Fruit fly (Drosophila melanogaster) whole organism, embryonic: ENCODE data around the gene STUB1.

ENCODE experiments used
- Bgb ChIP-seq: fragments of 200-800 bp; sonication (Bioruptor generic); IDR thresholded peaks from 2 replicates; pipeline ENCODE4 v1.3.6; 2022; ENCODE audit warnings: missing biosample characterization, missing genetic modification characterization; ENCODE audit not compliant: partially characterized antibody
- CG10147 ChIP-seq: fragments of 200-800 bp; sonication (Bioruptor generic); optimal IDR thresholded peaks from 2 replicates; lab custom pipeline; 2019; ENCODE audit warnings: missing biosample characterization, mild to moderate bottlenecking, missing genetic modification characterization, moderate library complexity
- CG11093 ChIP-seq: fragments of 200-800 bp; sonication (Bioruptor generic); IDR thresholded peaks from 3 replicates; pipeline ENCODE4 v1.3.6; 2022; ENCODE audit warnings: missing biosample characterization, missing genetic modification characterization
- CG13123 ChIP-seq: fragments of 200-800 bp; sonication (Bioruptor generic); optimal IDR thresholded peaks from 2 replicates; lab custom pipeline; 2016; ENCODE audit warnings: missing biosample characterization, missing genetic modification characterization
- CG13287 ChIP-seq: fragments of 200-800 bp; sonication (Bioruptor generic); IDR thresholded peaks from 2 replicates; pipeline ENCODE4 v1.3.6; 2022; ENCODE audit warnings: missing biosample characterization, missing genetic modification characterization; ENCODE audit not compliant: partially characterized antibody
- CG15479 ChIP-seq: fragments of 200-800 bp; sonication (Bioruptor generic); optimal IDR thresholded peaks from 3 replicates; lab custom pipeline; 2019; ENCODE audit warnings: missing biosample characterization, mild to moderate bottlenecking, missing genetic modification characterization, moderate library complexity
- CG15514 ChIP-seq: fragments of 200-800 bp; sonication (Bioruptor generic); optimal IDR thresholded peaks from 3 replicates; lab custom pipeline; 2017; ENCODE audit warnings: missing biosample characterization, missing genetic modification characterization, mild to moderate bottlenecking, moderate library complexity, missing genetic modification reagents
- CG17912 ChIP-seq: fragments of 200-800 bp; sonication (Bioruptor generic); optimal IDR thresholded peaks from 2 replicates; lab custom pipeline; 2018; ENCODE audit warnings: missing biosample characterization, mild to moderate bottlenecking, missing genetic modification characterization
- CG18619 ChIP-seq: fragments of 200-800 bp; sonication (Bioruptor generic); optimal IDR thresholded peaks from 3 replicates; lab custom pipeline; 2017; ENCODE audit warnings: missing biosample characterization, mild to moderate bottlenecking, missing genetic modification characterization
- CG2116 ChIP-seq: fragments of 200-800 bp; sonication (Bioruptor generic); optimal IDR thresholded peaks from 3 replicates; lab custom pipeline; 2018; ENCODE audit warnings: missing biosample characterization, mild to moderate bottlenecking, missing genetic modification characterization
- CG31224 ChIP-seq: fragments of 200-800 bp; sonication (Bioruptor generic); IDR thresholded peaks from 2 replicates; pipeline ENCODE4 v1.3.6; 2022; ENCODE audit warnings: missing biosample characterization, missing genetic modification characterization
- CG31365 ChIP-seq: fragments of 200-800 bp; sonication (Bioruptor generic); optimal IDR thresholded peaks from 2 replicates; lab custom pipeline; 2018; ENCODE audit warnings: missing biosample characterization, mild to moderate bottlenecking, missing genetic modification characterization
- CG7839 ChIP-seq: fragments of 200-800 bp; sonication (Bioruptor generic); optimal IDR thresholded peaks from 3 replicates; lab custom pipeline; 2018; ENCODE audit warnings: missing biosample characterization, mild to moderate bottlenecking, missing genetic modification characterization, moderate library complexity
- CG8281 ChIP-seq: fragments of 200-800 bp; sonication (Bioruptor generic); optimal IDR thresholded peaks from 2 replicates; lab custom pipeline; 2018; ENCODE audit warnings: missing biosample characterization, mild to moderate bottlenecking, missing genetic modification characterization, moderate library complexity
- CG8388 ChIP-seq: fragments of 200-800 bp; sonication (Bioruptor generic); optimal IDR thresholded peaks from 2 replicates; lab custom pipeline; 2019; ENCODE audit warnings: missing biosample characterization, mild to moderate bottlenecking, missing genetic modification characterization, moderate library complexity
- CG8924 ChIP-seq: fragments of 200-800 bp; optimal IDR thresholded peaks from 3 replicates; lab custom pipeline; 2019; ENCODE audit warnings: missing biosample characterization, mild to moderate bottlenecking, missing genetic modification characterization, moderate library complexity
- CG9609 ChIP-seq: fragments of 200-800 bp; sonication (Bioruptor generic); optimal IDR thresholded peaks from 3 replicates; lab custom pipeline; 2016; ENCODE audit warnings: missing biosample characterization, missing genetic modification characterization
- CG9932 ChIP-seq: fragments of 200-800 bp; sonication (Bioruptor generic); IDR thresholded peaks from 2 replicates; pipeline ENCODE4 v1.3.6; 2022; ENCODE audit warnings: missing biosample characterization, missing genetic modification characterization
- CTCF ChIP-seq: fragments of 200-800 bp; sonication (Bioruptor generic); optimal IDR thresholded peaks from 2 replicates; lab custom pipeline; 2017; ENCODE audit warnings: missing biosample characterization, mild to moderate bottlenecking, missing genetic modification characterization, moderate library complexity
- D19B ChIP-seq: fragments of 200-800 bp; sonication (Bioruptor generic); optimal IDR thresholded peaks from 2 replicates; lab custom pipeline; 2017; ENCODE audit warnings: missing biosample characterization, mild to moderate bottlenecking, missing genetic modification characterization
- Doc2 ChIP-seq: fragments of 200-800 bp; sonication (Bioruptor generic); IDR thresholded peaks from 2 replicates; pipeline ENCODE4 v1.3.6; 2022; ENCODE audit warnings: missing biosample characterization, missing genetic modification characterization
- Dp ChIP-seq: fragments of 200-800 bp; sonication (Bioruptor generic); optimal IDR thresholded peaks from 2 replicates; lab custom pipeline; 2018; ENCODE audit warnings: missing biosample characterization, mild to moderate bottlenecking, missing genetic modification characterization, moderate library complexity
- Drgx ChIP-seq: fragments of 200-800 bp; sonication (Bioruptor generic); IDR thresholded peaks from 2 replicates; pipeline ENCODE4 v1.3.6; 2022; ENCODE audit warnings: missing biosample characterization, missing genetic modification characterization
- E2f1 ChIP-seq: fragments of 200-800 bp; sonication (Bioruptor generic); IDR thresholded peaks from 2 replicates; pipeline ENCODE4 v1.3.6; 2022; ENCODE audit warnings: missing biosample characterization, missing genetic modification characterization
- E2f2 ChIP-seq: fragments of 200-800 bp; sonication (Bioruptor generic); IDR thresholded peaks from 2 replicates; pipeline ENCODE4 v1.3.6; 2022; ENCODE audit warnings: missing biosample characterization, missing genetic modification characterization
- Fer2 ChIP-seq: fragments of 200-800 bp; sonication (Bioruptor generic); optimal IDR thresholded peaks from 2 replicates; lab custom pipeline; 2018; ENCODE audit warnings: missing biosample characterization, mild to moderate bottlenecking, missing genetic modification characterization, moderate library complexity
- Hr51 ChIP-seq, 2 experiments: fragments of 200-800 bp; sonication (Bioruptor generic); optimal IDR thresholded peaks; 2 replicates in 1 of 2; 3 replicates in 1 of 2; lab custom pipeline; 2016 to 2018; ENCODE audit warnings: missing biosample characterization in 2 of 2, missing genetic modification characterization in 2 of 2, mild to moderate bottlenecking in 1 of 2, moderate library complexity in 1 of 2
- Lim3 ChIP-seq: fragments of 200-800 bp; sonication (Bioruptor generic); IDR thresholded peaks from 2 replicates; pipeline ENCODE4 v1.3.6; 2022; ENCODE audit warnings: missing biosample characterization, missing genetic modification characterization
- MESR4 ChIP-seq: fragments of 200-800 bp; sonication (Bioruptor generic); optimal IDR thresholded peaks from 2 replicates; lab custom pipeline; 2018; ENCODE audit warnings: missing biosample characterization, mild to moderate bottlenecking, missing genetic modification characterization, moderate library complexity
- Mes4 ChIP-seq: fragments of 200-800 bp; sonication (Bioruptor generic); optimal IDR thresholded peaks from 2 replicates; lab custom pipeline; 2016; ENCODE audit warnings: missing biosample characterization, missing genetic modification characterization
- Myb ChIP-seq: fragments of 200-800 bp; sonication (Bioruptor generic); optimal IDR thresholded peaks from 2 replicates; lab custom pipeline; 2016; ENCODE audit warnings: missing biosample characterization, missing genetic modification characterization
- amos ChIP-seq: fragments of 200-800 bp; sonication (Bioruptor generic); IDR thresholded peaks from 2 replicates; pipeline ENCODE4 v1.3.6; 2022; ENCODE audit warnings: missing biosample characterization, missing genetic modification characterization; ENCODE audit not compliant: partially characterized antibody
- chif ChIP-seq, 2 experiments: fragments of 200-800 bp; sonication (Bioruptor generic); optimal IDR thresholded peaks; 3 replicates each; lab custom pipeline; 2016; ENCODE audit warnings: missing biosample characterization in 2 of 2, missing genetic modification characterization in 2 of 2
- dmrt11E ChIP-seq: fragments of 200-800 bp; sonication (Bioruptor generic); optimal IDR thresholded peaks from 3 replicates; lab custom pipeline; 2018; ENCODE audit warnings: missing biosample characterization, mild to moderate bottlenecking, missing genetic modification characterization, moderate library complexity
- dpn ChIP-seq, 2 experiments: fragments of 200-800 bp; sonication (Bioruptor generic); optimal IDR thresholded peaks; 3 replicates each; lab custom pipeline; 2016; ENCODE audit warnings: missing biosample characterization in 2 of 2, missing genetic modification characterization in 2 of 2
- ems ChIP-seq: fragments of 200-800 bp; sonication (Bioruptor generic); optimal IDR thresholded peaks from 3 replicates; lab custom pipeline; 2016; ENCODE audit warnings: missing biosample characterization, missing genetic modification characterization
- lola ChIP-seq, 3 experiments: fragments of >200 bp in 2 of 3; fragments of 200-800 bp in 1 of 3; sonication (Bioruptor generic) in 1 of 3; optimal IDR thresholded peaks; 2 replicates each; lab custom pipeline; 2017 to 2019; ENCODE audit warnings: missing biosample characterization in 3 of 3, missing genetic modification characterization in 3 of 3, mild to moderate bottlenecking in 1 of 3, moderate library complexity in 1 of 3
- odd ChIP-seq: fragments of 200-800 bp; sonication (Bioruptor generic); optimal IDR thresholded peaks from 2 replicates; lab custom pipeline; 2017; ENCODE audit warnings: missing biosample characterization, mild to moderate bottlenecking, missing genetic modification characterization
- onecut ChIP-seq: fragments of 200-800 bp; sonication (Bioruptor generic); IDR thresholded peaks from 2 replicates; pipeline ENCODE4 v1.3.6; 2022; ENCODE audit warnings: missing biosample characterization, missing genetic modification characterization
- pb ChIP-seq: fragments of 200-800 bp; sonication (Bioruptor generic); optimal IDR thresholded peaks from 3 replicates; lab custom pipeline; 2016; ENCODE audit warnings: missing biosample characterization, missing genetic modification characterization
- pita ChIP-seq: fragments of 200-800 bp; sonication (Bioruptor generic); optimal IDR thresholded peaks from 2 replicates; lab custom pipeline; 2017; ENCODE audit warnings: missing biosample characterization, mild to moderate bottlenecking, missing genetic modification characterization
- pros ChIP-seq: fragments of 200-800 bp; sonication (Bioruptor generic); optimal IDR thresholded peaks from 3 replicates; lab custom pipeline; 2019; ENCODE audit warnings: missing biosample characterization, mild to moderate bottlenecking, missing genetic modification characterization, moderate library complexity
- row ChIP-seq: fragments of 200-800 bp; sonication (Bioruptor generic); IDR thresholded peaks from 3 replicates; pipeline ENCODE4 v1.3.6; 2022; ENCODE audit warnings: missing biosample characterization, missing genetic modification characterization
- seq ChIP-seq: fragments of 200-800 bp; sonication (Bioruptor generic); IDR thresholded peaks from 2 replicates; pipeline ENCODE4 v1.3.6; 2022; ENCODE audit warnings: missing biosample characterization, missing genetic modification characterization
- slbo ChIP-seq: fragments of 200-800 bp; sonication (Bioruptor generic); IDR thresholded peaks from 2 replicates; pipeline ENCODE4 v1.3.6; 2022; ENCODE audit warnings: missing biosample characterization, missing genetic modification characterization
- stwl ChIP-seq: fragments of 200-800 bp; sonication (Bioruptor generic); optimal IDR thresholded peaks from 3 replicates; lab custom pipeline; 2018; ENCODE audit warnings: missing biosample characterization, mild to moderate bottlenecking, missing genetic modification characterization, moderate library complexity
- zf30C ChIP-seq: fragments of 200-800 bp; sonication (Bioruptor generic); optimal IDR thresholded peaks from 3 replicates; lab custom pipeline; 2018; ENCODE audit warnings: missing biosample characterization, mild to moderate bottlenecking, missing genetic modification characterization

Gene STUB1

DNA sequence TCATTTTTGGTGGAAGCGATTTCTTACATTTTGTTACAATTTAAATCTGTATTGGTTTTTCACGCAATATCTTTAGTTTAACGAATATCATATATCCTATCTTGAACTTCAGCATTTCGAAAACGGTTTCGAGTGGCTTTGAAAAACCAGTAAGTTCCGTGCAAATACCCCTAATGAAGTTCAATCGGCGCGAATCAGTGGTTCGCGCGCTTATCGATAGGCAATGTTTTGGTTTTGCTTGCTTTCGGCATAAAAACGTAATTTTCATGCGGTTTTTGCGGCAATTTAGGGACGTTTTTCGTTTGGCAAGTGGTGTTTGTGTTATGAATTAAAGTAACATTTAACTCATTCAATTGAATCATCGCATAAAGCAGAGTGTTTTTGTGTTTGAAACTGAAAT is 39.5 kb downstream of the STUB1 start, which contains the start of gene RluA-2 (continued):
- TF ChIP-seq stwl (tag; lab: Kevin White, UChicago): peak; percentile 38
- TF ChIP-seq slbo (GFP tag; lab: Robert Waterston, UW): no peak
- TF ChIP-seq dmrt11E (tag; lab: Kevin White, UChicago): no peak
- no peak for TF ChIP-seq Drgx
- TF ChIP-seq CG9609: no peak
- no peak for TF ChIP-seq odd (GFP tag; lab: Kevin White, UChicago)
- TF ChIP-seq Doc2 (GFP tag; lab: Robert Waterston, UW): no peak
- TF ChIP-seq ems: no peak
- no peak for TF ChIP-seq pita (GFP tag; lab: Kevin White, UChicago)
- TF ChIP-seq pros: no peak
- peak; percentile 81 for TF ChIP-seq Myb (GFP tag; lab: Kevin White, UChicago)
- TF ChIP-seq CG10147 (GFP tag; lab: Kevin White, UChicago): no peak
- TF ChIP-seq chif (GFP tag; optimal IDR thresholded peaks at IDR 0.05; lab: Kevin White, UChicago): no peak
- no peak for TF ChIP-seq Mes4 (GFP tag; lab: Kevin White, UChicago)
- no peak for TF ChIP-seq zf30C (GFP tag; lab: Kevin White, UChicago)
- TF ChIP-seq CTCF (GFP tag; lab: Kevin White, UChicago): no peak
- TF ChIP-seq CG17912 (GFP tag; lab: Kevin White, UChicago): no peak
- TF ChIP-seq lola (GFP tag; optimal IDR thresholded peaks at IDR 0.05; lab: Kevin White, UChicago): no peak
- no peak for TF ChIP-seq CG7839 (tag; lab: Kevin White, UChicago)
- TF ChIP-seq onecut (GFP tag; lab: Robert Waterston, UW): no peak
- no peak for TF ChIP-seq CG13123 (GFP tag; lab: Kevin White, UChicago)
- TF ChIP-seq Hr51 (GFP tag; optimal IDR thresholded peaks at IDR 0.05; lab: Kevin White, UChicago): no peak
- TF ChIP-seq CG8924: no peak
- TF ChIP-seq row (GFP tag; lab: Robert Waterston, UW): 0 out of 3 replicates have a peak, but pooled peaks have one; percentile 11
- no peak for TF ChIP-seq CG31224 (GFP tag; lab: Robert Waterston, UW)
- TF ChIP-seq Fer2 (tag; lab: Kevin White, UChicago): no peak
- no peak for TF ChIP-seq CG8281 (tag; lab: Kevin White, UChicago)
- no peak for TF ChIP-seq CG11093 (GFP tag; lab: Robert Waterston, UW)
- TF ChIP-seq E2f1 (GFP tag; lab: Robert Waterston, UW): no peak
- peak; percentile 61 for TF ChIP-seq CG13287 (GFP tag; lab: Robert Waterston, UW)
- no peak for TF ChIP-seq CG9932 (GFP tag; lab: Robert Waterston, UW)
- TF ChIP-seq seq (GFP tag; lab: Robert Waterston, UW): no peak
- peak; percentile 49 for TF ChIP-seq Dp (GFP tag; lab: Kevin White, UChicago)
- TF ChIP-seq Lim3 (GFP tag; lab: Robert Waterston, UW): no peak
- TF ChIP-seq CG31365 (tag; lab: Kevin White, UChicago): no peak
- no peak for TF ChIP-seq CG15479 (GFP tag; lab: Kevin White, UChicago)
- TF ChIP-seq CG8388 (GFP tag; lab: Kevin White, UChicago): no peak
- peak; percentile 4 for TF ChIP-seq CG2116
- TF ChIP-seq amos (GFP tag; lab: Robert Waterston, UW): peak; percentile 18; the same call in 1 of the 2 replicates
- no peak for TF ChIP-seq dpn (GFP tag; optimal IDR thresholded peaks at IDR 0.05; lab: Kevin White, UChicago)
- TF ChIP-seq MESR4: no peak
- no peak for TF ChIP-seq D19B
- TF ChIP-seq CG18619: no peak
- TF ChIP-seq CG15514 (GFP tag; lab: Kevin White, UChicago): peak; percentile 98
- TF ChIP-seq Bgb (GFP tag; lab: Robert Waterston, UW): peak; percentile 24; the same call in 1 of the 2 replicates
- TF ChIP-seq pb (GFP tag; lab: Kevin White, UChicago): no peak
- peak; percentile 48 for TF ChIP-seq E2f2
